Worm (Caenorhabditis elegans): Measurements from ENCODE around the gene T26C11.9.
A peak's percentile ranks its signal among the peaks of the same experiment; 100 is the strongest.

The T26C11.9 gene

ce11 chrX:1870991-1871390, 17.3 kb upstream of the T26C11.9 start:
- TF ChIP-seq aly-1 (tag; optimal IDR thresholded peaks at IDR 0.05), result no peak
- TF ChIP-seq B0310.2 (tag; optimal IDR thresholded peaks at IDR 0.05), result no peak
- no peak for TF ChIP-seq sea-1 (GFP tag; conservative IDR thresholded peaks at IDR 0.05)
- no peak for TF ChIP-seq hmbx-1 (tag; optimal IDR thresholded peaks at IDR 0.05)
- no peak for TF ChIP-seq ceh-13 (GFP tag; optimal IDR thresholded peaks at IDR 0.05)
- TF ChIP-seq flt-1 (GFP tag; IDR thresholded peaks at IDR 0.05), result no peak
- no peak for TF ChIP-seq ets-7 (tag; optimal IDR thresholded peaks at IDR 0.05)
- TF ChIP-seq ama-1 (optimal IDR thresholded peaks at IDR 0.05), result no peak
- TF ChIP-seq pes-1 (GFP tag; IDR thresholded peaks at IDR 0.05), result no peak
- TF ChIP-seq hmg-4 (GFP tag; optimal IDR thresholded peaks at IDR 0.05), result no peak
- no peak for TF ChIP-seq hnd-1 (tag; optimal IDR thresholded peaks at IDR 0.05)
- TF ChIP-seq tbx-11 (GFP tag; IDR thresholded peaks at IDR 0.05), result no peak
- TF ChIP-seq F13C5.2 (tag; optimal IDR thresholded peaks at IDR 0.05), result no peak
- TF ChIP-seq scrt-1 (GFP tag; IDR thresholded peaks at IDR 0.05), result no peak
- no peak for TF ChIP-seq tbx-37 (GFP tag; conservative IDR thresholded peaks at IDR 0.05)
- no peak for TF ChIP-seq ceh-36 (tag; optimal IDR thresholded peaks at IDR 0.05)
- TF ChIP-seq tra-4 (tag; optimal IDR thresholded peaks at IDR 0.05), result no peak

DNA sequence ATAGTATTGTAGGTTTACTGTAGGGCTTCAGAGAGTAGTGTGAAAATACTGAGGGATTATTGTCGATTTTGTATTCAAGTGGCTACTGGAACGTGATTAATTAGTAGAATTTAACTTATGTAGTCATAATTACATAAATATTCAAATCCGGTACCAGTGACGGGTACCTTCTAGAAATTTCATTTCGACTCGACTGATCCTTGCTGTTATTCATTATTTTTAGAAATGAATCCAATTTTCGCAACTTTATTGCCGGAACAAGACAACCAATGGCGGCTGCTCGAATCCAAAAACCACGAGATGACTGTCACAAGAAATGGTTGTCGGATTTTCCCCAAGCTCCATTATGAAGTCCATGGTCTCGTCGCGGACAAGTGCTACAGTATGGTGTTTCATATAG, 11.3 kb upstream of the T26C11.9 start, which contains the start of gene tbx-41:
TSS of gene tbx-41 (plus strand) at position 301 of the 400 bp plus-strand sequence.
- TF ChIP-seq F13C5.2 (tag; optimal IDR thresholded peaks at IDR 0.05), result no peak
- no peak for TF ChIP-seq ceh-36 (tag; optimal IDR thresholded peaks at IDR 0.05)
- no peak for TF ChIP-seq tbx-11 (GFP tag; IDR thresholded peaks at IDR 0.05)
- TF ChIP-seq tra-4 (tag; optimal IDR thresholded peaks at IDR 0.05), result no peak
- no peak for TF ChIP-seq hmbx-1 (tag; optimal IDR thresholded peaks at IDR 0.05)
- TF ChIP-seq aly-1 (tag; optimal IDR thresholded peaks at IDR 0.05), result no peak
- no peak for TF ChIP-seq pes-1 (GFP tag; IDR thresholded peaks at IDR 0.05)
- TF ChIP-seq ama-1 (optimal IDR thresholded peaks at IDR 0.05), result no peak
- no peak for TF ChIP-seq B0310.2 (tag; optimal IDR thresholded peaks at IDR 0.05)
- TF ChIP-seq tbx-37 (GFP tag; conservative IDR thresholded peaks at IDR 0.05), result no peak
- no peak for TF ChIP-seq ets-7 (tag; optimal IDR thresholded peaks at IDR 0.05)
- TF ChIP-seq scrt-1 (GFP tag; IDR thresholded peaks at IDR 0.05), result no peak
- no peak for TF ChIP-seq hmg-4 (GFP tag; optimal IDR thresholded peaks at IDR 0.05)

- no peak for TF ChIP-seq hmg-4 (GFP tag; optimal IDR thresholded peaks at IDR 0.05)
- no peak for TF ChIP-seq hnd-1 (tag; optimal IDR thresholded peaks at IDR 0.05)
- no peak for TF ChIP-seq ceh-36 (tag; optimal IDR thresholded peaks at IDR 0.05)
- no peak for TF ChIP-seq tbx-11 (GFP tag; IDR thresholded peaks at IDR 0.05)
- no peak for TF ChIP-seq hmbx-1 (tag; optimal IDR thresholded peaks at IDR 0.05)
Observed at ce11 chrX:1860422-1860821, 6.8 kb upstream of the T26C11.9 start, which contains the start of gene T26C11.8. Gene T26C11.8 (plus strand): TSS chrX:1860722.

ce11 chrX:1858616-1859015, 5.0 kb upstream of the T26C11.9 start:
- TF ChIP-seq hmbx-1 (tag; optimal IDR thresholded peaks at IDR 0.05) (no peak), ceh-13 (GFP tag; optimal IDR thresholded peaks at IDR 0.05) (peak; percentile 73), sea-1 (GFP tag; conservative IDR thresholded peaks at IDR 0.05) (peak; percentile 91), ets-7 (tag; optimal IDR thresholded peaks at IDR 0.05) (peak; percentile 79), tra-4 (tag; optimal IDR thresholded peaks at IDR 0.05) (peak; percentile 59), F13C5.2 (tag; optimal IDR thresholded peaks at IDR 0.05) (peak; percentile 87), hnd-1 (tag; optimal IDR thresholded peaks at IDR 0.05) (peak; percentile 57), B0310.2 (tag; optimal IDR thresholded peaks at IDR 0.05) (peak; percentile 63), pes-1 (GFP tag; IDR thresholded peaks at IDR 0.05) (peak; percentile 91), flt-1 (GFP tag; IDR thresholded peaks at IDR 0.05) (peak; percentile 89), aly-1 (tag; optimal IDR thresholded peaks at IDR 0.05) (peak; percentile 86), scrt-1 (GFP tag; IDR thresholded peaks at IDR 0.05) (peak; percentile 90), tbx-11 (GFP tag; IDR thresholded peaks at IDR 0.05) (peak; percentile 88), hmg-4 (GFP tag; optimal IDR thresholded peaks at IDR 0.05) (peak; percentile 88), tbx-37 (GFP tag; conservative IDR thresholded peaks at IDR 0.05) (peak; percentile 85), ama-1 (optimal IDR thresholded peaks at IDR 0.05) (no peak), ceh-36 (tag; optimal IDR thresholded peaks at IDR 0.05) (peak; percentile 73)

DNA sequence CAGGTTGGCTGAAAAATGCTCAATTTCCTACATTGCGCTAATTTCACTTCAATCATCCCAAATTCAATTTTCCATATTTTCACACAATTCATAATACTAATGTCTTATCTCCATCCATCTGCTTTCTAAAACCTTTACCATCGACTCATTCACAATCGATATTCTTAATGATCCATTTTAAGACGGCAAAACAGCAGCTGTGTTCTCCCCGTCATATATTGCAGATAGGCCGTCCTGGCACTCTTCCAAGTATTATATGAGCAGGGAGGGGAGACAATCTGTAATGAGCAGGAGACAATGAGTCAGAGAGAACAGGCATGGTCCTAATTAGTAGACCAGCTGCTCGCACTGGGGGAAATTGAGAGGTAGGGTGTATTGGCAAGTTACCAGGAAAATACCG, 4.1 kb upstream of the T26C11.9 start:
- no peak for TF ChIP-seq sea-1 (GFP tag; conservative IDR thresholded peaks at IDR 0.05)
- TF ChIP-seq F13C5.2 (tag; optimal IDR thresholded peaks at IDR 0.05), result no peak
- no peak for TF ChIP-seq ceh-13 (GFP tag; optimal IDR thresholded peaks at IDR 0.05)
- no peak for TF ChIP-seq ceh-36 (tag; optimal IDR thresholded peaks at IDR 0.05)
- TF ChIP-seq tbx-11 (GFP tag; IDR thresholded peaks at IDR 0.05), result no peak
- TF ChIP-seq ama-1 (optimal IDR thresholded peaks at IDR 0.05), result no peak
- TF ChIP-seq hnd-1 (tag; optimal IDR thresholded peaks at IDR 0.05), result no peak
- no peak for TF ChIP-seq pes-1 (GFP tag; IDR thresholded peaks at IDR 0.05)
- no peak for TF ChIP-seq B0310.2 (tag; optimal IDR thresholded peaks at IDR 0.05)

DNA sequence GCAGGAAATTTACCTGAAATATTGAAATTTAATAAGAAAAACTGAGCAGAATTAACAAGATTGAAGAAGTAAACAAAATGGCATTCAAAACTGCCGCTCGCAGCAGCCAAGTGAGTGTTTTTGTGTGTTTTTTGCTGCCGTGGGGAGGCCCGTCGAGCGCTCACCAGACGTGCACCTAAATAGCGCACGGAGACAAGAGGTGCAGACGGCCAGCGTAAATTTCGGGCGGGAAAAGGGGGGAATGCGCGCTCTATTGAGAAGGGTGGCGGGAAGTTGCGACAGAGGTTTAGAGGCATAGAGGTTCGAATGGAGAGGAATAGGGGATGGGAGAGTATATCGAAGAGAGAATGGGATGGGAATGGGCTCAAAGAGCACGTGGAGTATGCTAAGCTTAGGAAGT, 2.5 kb upstream of the T26C11.9 start, which contains the start of gene ceh-39:
TSS of gene ceh-39 (minus strand) at position 13 of the 400 bp plus-strand sequence.
- TF ChIP-seq hmg-4 (GFP tag; optimal IDR thresholded peaks at IDR 0.05) (peak; percentile 76), ets-7 (tag; optimal IDR thresholded peaks at IDR 0.05) (no peak), tra-4 (tag; optimal IDR thresholded peaks at IDR 0.05) (no peak), flt-1 (GFP tag; IDR thresholded peaks at IDR 0.05) (0 out of 2 replicates have a peak, but pooled peaks have one; percentile 10), aly-1 (tag; optimal IDR thresholded peaks at IDR 0.05) (peak; percentile 41), F13C5.2 (tag; optimal IDR thresholded peaks at IDR 0.05) (peak; percentile 33), ceh-36 (tag; optimal IDR thresholded peaks at IDR 0.05) (peak; percentile 29), sea-1 (GFP tag; conservative IDR thresholded peaks at IDR 0.05) (no peak; the same call in 1 of the 2 replicates)

DNA sequence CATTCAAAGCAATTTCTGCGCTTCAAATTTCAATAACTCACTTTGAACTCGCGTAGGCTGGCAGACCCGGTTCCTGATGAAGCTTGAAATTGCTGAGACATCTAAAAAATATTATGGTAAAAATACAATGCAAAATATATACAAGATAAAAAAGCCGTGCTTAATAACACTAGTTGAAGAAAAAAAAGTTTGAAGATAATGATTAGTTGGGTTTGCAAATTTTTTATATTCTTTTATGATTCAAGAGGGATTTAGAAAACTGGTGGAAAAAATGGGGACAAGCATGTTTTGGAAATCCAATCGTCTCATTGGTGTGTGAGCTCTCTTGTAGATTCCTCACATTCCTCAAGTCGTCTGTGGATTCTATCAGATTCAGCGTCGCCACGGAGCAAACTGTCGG, 1.0 kb downstream of the T26C11.9 start, which contains the start of gene ceh-21:
TSS of gene ceh-21 (minus strand) at position 101 of the 400 bp plus-strand sequence.
- no peak for TF ChIP-seq tbx-37 (GFP tag; conservative IDR thresholded peaks at IDR 0.05)
- no peak for TF ChIP-seq sea-1 (GFP tag; conservative IDR thresholded peaks at IDR 0.05)
- TF ChIP-seq ama-1 (optimal IDR thresholded peaks at IDR 0.05), result no peak
- no peak for TF ChIP-seq flt-1 (GFP tag; IDR thresholded peaks at IDR 0.05)
- no peak for TF ChIP-seq hnd-1 (tag; optimal IDR thresholded peaks at IDR 0.05)
- no peak for TF ChIP-seq F13C5.2 (tag; optimal IDR thresholded peaks at IDR 0.05)
- no peak for TF ChIP-seq pes-1 (GFP tag; IDR thresholded peaks at IDR 0.05)
- TF ChIP-seq ets-7 (tag; optimal IDR thresholded peaks at IDR 0.05), result no peak
- no peak for TF ChIP-seq B0310.2 (tag; optimal IDR thresholded peaks at IDR 0.05)
- TF ChIP-seq hmbx-1 (tag; optimal IDR thresholded peaks at IDR 0.05), result no peak
- TF ChIP-seq ceh-36 (tag; optimal IDR thresholded peaks at IDR 0.05), result no peak
- no peak for TF ChIP-seq aly-1 (tag; optimal IDR thresholded peaks at IDR 0.05)

All from whole organism, early embryonic.